Worm (Caenorhabditis elegans) whole organism, mixed stage, embryonic: Measurements from ENCODE around the gene srt-27.

Source experiments
- lsy-2 ChIP-seq: fragments of 150-350 bp; optimal IDR thresholded peaks from 2 replicates; lab custom pipeline; 2014; ENCODE audit warnings: missing biosample characterization, missing genetic modification characterization
- nhr-12 ChIP-seq: fragments of 150-350 bp; optimal IDR thresholded peaks from 2 replicates; lab custom pipeline; 2014; ENCODE audit warnings: missing biosample characterization, missing genetic modification characterization

DNA sequence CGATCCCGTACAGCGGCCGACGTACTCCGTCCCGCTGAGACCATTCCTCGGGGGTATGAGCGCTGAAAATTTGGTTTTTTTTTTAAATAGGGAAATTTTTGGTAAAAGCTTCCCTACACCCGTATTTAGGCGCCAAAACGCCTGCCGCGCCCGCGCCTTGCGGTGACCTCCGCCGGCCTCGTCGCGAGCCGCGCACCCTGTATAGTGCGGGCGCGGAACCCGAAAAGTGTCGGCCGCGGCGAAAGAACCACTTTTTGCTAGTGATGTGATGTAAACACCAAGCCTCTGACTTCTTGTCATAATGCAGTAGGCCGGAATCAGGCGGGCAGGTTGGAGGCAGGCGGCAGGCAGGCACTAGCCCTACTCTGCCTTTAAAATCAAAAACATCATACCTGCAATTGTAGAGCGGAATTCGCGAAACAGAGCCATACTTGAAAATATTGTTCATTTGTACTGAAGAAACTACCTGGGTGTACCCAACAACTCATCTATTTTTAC, 1.9 kb downstream of the srt-27 start, which contains the start of gene srt-29:
- TF ChIP-seq lsy-2 (tag; lab: Kevin White, UChicago) (no peak), nhr-12 (tag; lab: Kevin White, UChicago) (no peak)
